Fruit fly (Drosophila melanogaster) whole organism, adult: ENCODE measurements around the gene Polr1C.
A peak's percentile ranks its signal among the peaks of the same experiment; 100 is the strongest.

Source experiments
- CG11617 ChIP-seq: fragments of 200-800 bp; sonication (Bioruptor generic); optimal IDR thresholded peaks from 2 replicates; lab custom pipeline; 2017; ENCODE audit warnings: mild to moderate bottlenecking, missing biosample characterization, missing genetic modification reagents, missing genetic modification characterization
- CG12768 ChIP-seq: fragments of 200-800 bp; sonication (Bioruptor generic); optimal IDR thresholded peaks from 2 replicates; lab custom pipeline; 2017; ENCODE audit warnings: missing biosample characterization, missing genetic modification characterization, mild to moderate bottlenecking, moderate library complexity, missing genetic modification reagents
- CG14711 ChIP-seq: fragments of 200-800 bp; sonication (Bioruptor generic); optimal IDR thresholded peaks from 2 replicates; lab custom pipeline; 2018; ENCODE audit warnings: missing biosample characterization, mild to moderate bottlenecking, missing genetic modification characterization, moderate library complexity
- CG1620 ChIP-seq: fragments of 200-800 bp; sonication (Bioruptor generic); optimal IDR thresholded peaks from 2 replicates; lab custom pipeline; 2016; ENCODE audit warnings: missing biosample characterization, missing genetic modification characterization
- CG33017 ChIP-seq: fragments of 200-800 bp; sonication (Bioruptor generic); optimal IDR thresholded peaks from 2 replicates; lab custom pipeline; 2018; ENCODE audit warnings: missing biosample characterization, mild to moderate bottlenecking, missing genetic modification characterization, moderate library complexity
- CG5204 ChIP-seq: fragments of 200-800 bp; sonication (Bioruptor generic); optimal IDR thresholded peaks from 2 replicates; lab custom pipeline; 2016; ENCODE audit warnings: missing biosample characterization, missing genetic modification characterization
- CG7045 ChIP-seq: fragments of 200-800 bp; sonication (Bioruptor generic); optimal IDR thresholded peaks from 2 replicates; lab custom pipeline; 2017; ENCODE audit warnings: missing biosample characterization, mild to moderate bottlenecking, missing genetic modification characterization
- CG7101 ChIP-seq: fragments of 200-800 bp; sonication (Bioruptor generic); optimal IDR thresholded peaks from 2 replicates; lab custom pipeline; 2018; ENCODE audit warnings: missing biosample characterization, mild to moderate bottlenecking, missing genetic modification characterization, moderate library complexity
- Clk ChIP-seq: fragments of 200-800 bp; sonication (Bioruptor generic); optimal IDR thresholded peaks from 2 replicates; lab custom pipeline; 2017; ENCODE audit warnings: missing biosample characterization, missing genetic modification characterization
- Crg-1 ChIP-seq: fragments of 200-800 bp; sonication (Bioruptor generic); optimal IDR thresholded peaks from 2 replicates; lab custom pipeline; 2016; ENCODE audit warnings: missing biosample characterization, missing genetic modification characterization
- Hr96 ChIP-seq: fragments of 200-800 bp; sonication (Bioruptor generic); optimal IDR thresholded peaks from 2 replicates; lab custom pipeline; 2016; ENCODE audit warnings: missing biosample characterization, missing genetic modification characterization
- Mnt ChIP-seq: fragments of 200-800 bp; sonication (Bioruptor generic); optimal IDR thresholded peaks from 2 replicates; lab custom pipeline; 2016; ENCODE audit warnings: missing biosample characterization, mild to moderate bottlenecking, missing genetic modification characterization
- bab1 ChIP-seq: fragments of 200-800 bp; sonication (Bioruptor generic); optimal IDR thresholded peaks from 3 replicates; lab custom pipeline; 2019; ENCODE audit warnings: missing biosample characterization, mild to moderate bottlenecking, missing genetic modification characterization, moderate library complexity
- cic ChIP-seq: fragments of 200-800 bp; sonication (Bioruptor generic); optimal IDR thresholded peaks from 2 replicates; lab custom pipeline; 2017; ENCODE audit warnings: missing biosample characterization, mild to moderate bottlenecking, missing genetic modification characterization, moderate library complexity
- cnc ChIP-seq, 2 experiments: fragments of >200 bp; optimal IDR thresholded peaks; 2 replicates each; lab custom pipeline; 2017
- kay ChIP-seq: fragments of 200-800 bp; sonication (Bioruptor generic); peaks from one replicate; lab custom pipeline; 2016; ENCODE audit warnings: missing biosample characterization, missing genetic modification characterization, borderline replicate concordance
- ovo ChIP-seq: fragments of 200-800 bp; sonication (Bioruptor generic); optimal IDR thresholded peaks from 2 replicates; lab custom pipeline; 2016; ENCODE audit warnings: missing biosample characterization, missing genetic modification characterization
- pad ChIP-seq: fragments of 200-800 bp; sonication (Bioruptor generic); optimal IDR thresholded peaks from 3 replicates; lab custom pipeline; 2017; ENCODE audit warnings: missing biosample characterization, missing genetic modification characterization, mild to moderate bottlenecking, moderate library complexity, missing genetic modification reagents
- tj ChIP-seq: fragments of 200-800 bp; sonication (Bioruptor generic); optimal IDR thresholded peaks from 3 replicates; lab custom pipeline; 2017; ENCODE audit warnings: missing biosample characterization, mild to moderate bottlenecking, missing genetic modification characterization, moderate library complexity
- toe ChIP-seq: fragments of 200-800 bp; sonication (Bioruptor generic); optimal IDR thresholded peaks from 2 replicates; lab custom pipeline; 2016; ENCODE audit warnings: missing biosample characterization, missing genetic modification characterization

The Polr1C gene

dm6 chr2L:4976988-4977551, 8.3 kb downstream of the Polr1C start, which contains the start of the genes Gmd and CG3792:
Gmd (minus strand) TSS chr2L:4977023.
CG3792 (plus strand) TSS chr2L:4977312.
- no peak for TF ChIP-seq cnc (optimal IDR thresholded peaks at IDR 0.05; lab: Kevin White, UChicago)
- peak; percentile 92 for TF ChIP-seq Crg-1 (GFP tag; lab: Kevin White, UChicago)
- no peak for TF ChIP-seq kay
- TF ChIP-seq CG7045 (GFP tag; lab: Kevin White, UChicago), result peak; percentile 94
- TF ChIP-seq CG12768 (GFP tag; lab: Kevin White, UChicago), result peak; percentile 96
- TF ChIP-seq cic, result peak; percentile 84
- peak; percentile 93 for TF ChIP-seq CG7101
- TF ChIP-seq toe (GFP tag; lab: Kevin White, UChicago), result no peak
- TF ChIP-seq ovo (GFP tag; lab: Kevin White, UChicago), result peak; percentile 83
- peak; percentile 95 for TF ChIP-seq CG1620
- TF ChIP-seq Hr96 (GFP tag; lab: Kevin White, UChicago), result no peak
- peak; percentile 90 for TF ChIP-seq Clk (GFP tag; lab: Kevin White, UChicago)
- peak; percentile 95 for TF ChIP-seq CG11617 (GFP tag; lab: Kevin White, UChicago)
- TF ChIP-seq tj (GFP tag; lab: Kevin White, UChicago), result peak; percentile 95
- peak; percentile 89 for TF ChIP-seq CG14711 (tag; lab: Kevin White, UChicago)
- TF ChIP-seq CG33017, result peak; percentile 89
- peak; percentile 95 for TF ChIP-seq bab1 (GFP tag; lab: Kevin White, UChicago)
- TF ChIP-seq CG5204 (GFP tag; lab: Kevin White, UChicago), result no peak
- peak; percentile 86 for TF ChIP-seq pad (GFP tag; lab: Kevin White, UChicago)
- peak; percentile 86 for TF ChIP-seq Mnt

dm6 chr2L:4979138-4979537, 10.3 kb downstream of the Polr1C start, which contains the start of gene CG8891:
CG8891 (minus strand) TSS chr2L:4979379.
- TF ChIP-seq kay (no peak), ovo (GFP tag; lab: Kevin White, UChicago) (no peak), bab1 (GFP tag; lab: Kevin White, UChicago) (peak; percentile 14), cnc (optimal IDR thresholded peaks at IDR 0.05; lab: Kevin White, UChicago) (no peak), Mnt (peak; percentile 51), CG11617 (GFP tag; lab: Kevin White, UChicago) (no peak), cic (no peak), CG1620 (no peak), CG14711 (tag; lab: Kevin White, UChicago) (no peak), toe (GFP tag; lab: Kevin White, UChicago) (no peak), Clk (GFP tag; lab: Kevin White, UChicago) (no peak), Crg-1 (GFP tag; lab: Kevin White, UChicago) (no peak), CG33017 (no peak), CG7101 (no peak)

- TF ChIP-seq CG14711 (tag; lab: Kevin White, UChicago), result peak; percentile 95
- no peak for TF ChIP-seq kay
- TF ChIP-seq Hr96 (GFP tag; lab: Kevin White, UChicago), result peak; percentile 96
- TF ChIP-seq CG5204 (GFP tag; lab: Kevin White, UChicago), result peak; percentile 98
- peak; percentile 89 for TF ChIP-seq cic
- TF ChIP-seq CG12768 (GFP tag; lab: Kevin White, UChicago), result peak; percentile 99
- peak; percentile 97 for TF ChIP-seq CG7045 (GFP tag; lab: Kevin White, UChicago)
- TF ChIP-seq CG7101, result peak; percentile 98
- TF ChIP-seq cnc (optimal IDR thresholded peaks at IDR 0.05; lab: Kevin White, UChicago), result no peak
- TF ChIP-seq Clk (GFP tag; lab: Kevin White, UChicago), result peak; percentile 99
- peak; percentile 99 for TF ChIP-seq ovo (GFP tag; lab: Kevin White, UChicago)
- peak; percentile 96 for TF ChIP-seq pad (GFP tag; lab: Kevin White, UChicago)
- peak; percentile 99 for TF ChIP-seq CG11617 (GFP tag; lab: Kevin White, UChicago)
- TF ChIP-seq Crg-1 (GFP tag; lab: Kevin White, UChicago), result peak; percentile 99
- peak; percentile 99 for TF ChIP-seq CG1620
- peak; percentile 95 for TF ChIP-seq bab1 (GFP tag; lab: Kevin White, UChicago)
- peak; percentile 96 for TF ChIP-seq CG33017
- peak; percentile 97 for TF ChIP-seq Mnt
- TF ChIP-seq tj (GFP tag; lab: Kevin White, UChicago), result peak; percentile 90
- peak; percentile 99 for TF ChIP-seq toe (GFP tag; lab: Kevin White, UChicago)
Measured at dm6 chr2L:4981278-4981966, 12.6 kb downstream of the Polr1C start, which contains the start of the genes CG8892 and CG34126. CG8892 (minus strand) TSS chr2L:4981592. CG34126 (plus strand) TSS chr2L:4981614.

dm6 chr2L:4982098-4982646, 13.4 kb downstream of the Polr1C start:
- TF ChIP-seq CG14711 (tag; lab: Kevin White, UChicago) (no peak), CG7101 (no peak), ovo (GFP tag; lab: Kevin White, UChicago) (peak; percentile 86), kay (no peak), Hr96 (GFP tag; lab: Kevin White, UChicago) (no peak), CG5204 (GFP tag; lab: Kevin White, UChicago) (no peak), pad (GFP tag; lab: Kevin White, UChicago) (peak; percentile 9), tj (GFP tag; lab: Kevin White, UChicago) (peak; percentile 41), CG1620 (no peak), toe (GFP tag; lab: Kevin White, UChicago) (no peak), Mnt (no peak), CG33017 (no peak), CG11617 (GFP tag; lab: Kevin White, UChicago) (no peak), Clk (GFP tag; lab: Kevin White, UChicago) (no peak), cnc (optimal IDR thresholded peaks at IDR 0.05; lab: Kevin White, UChicago) (no peak), CG7045 (GFP tag; lab: Kevin White, UChicago) (no peak), bab1 (GFP tag; lab: Kevin White, UChicago) (no peak), Crg-1 (GFP tag; lab: Kevin White, UChicago) (no peak), cic (no peak), CG12768 (GFP tag; lab: Kevin White, UChicago) (no peak)
